Worm (Caenorhabditis elegans): Measurements from ENCODE around the gene ncx-6.

ce11 chrIII:9698635-9699396 is 14.9 kb downstream of the ncx-6 start:
- TF ChIP-seq scrt-1 (GFP tag; IDR thresholded peaks at IDR 0.05) = no peak
- no peak for TF ChIP-seq ama-1 (optimal IDR thresholded peaks at IDR 0.05)
- TF ChIP-seq hnd-1 (tag; optimal IDR thresholded peaks at IDR 0.05) = no peak
- no peak for TF ChIP-seq B0310.2 (tag; optimal IDR thresholded peaks at IDR 0.05)
- no peak for TF ChIP-seq sea-1 (GFP tag; conservative IDR thresholded peaks at IDR 0.05)
- no peak for TF ChIP-seq flt-1 (GFP tag; IDR thresholded peaks at IDR 0.05)
- TF ChIP-seq ceh-13 (GFP tag; optimal IDR thresholded peaks at IDR 0.05) = no peak
- TF ChIP-seq hmbx-1 (tag; optimal IDR thresholded peaks at IDR 0.05) = no peak
- no peak for TF ChIP-seq hmg-4 (GFP tag; optimal IDR thresholded peaks at IDR 0.05)
- no peak for TF ChIP-seq aly-1 (tag; optimal IDR thresholded peaks at IDR 0.05)
